Worm (Caenorhabditis elegans): ENCODE results near the gene F56H11.2.
A peak's percentile ranks its signal among the peaks of the same experiment; 100 is the strongest.

The F56H11.2 gene

DNA sequence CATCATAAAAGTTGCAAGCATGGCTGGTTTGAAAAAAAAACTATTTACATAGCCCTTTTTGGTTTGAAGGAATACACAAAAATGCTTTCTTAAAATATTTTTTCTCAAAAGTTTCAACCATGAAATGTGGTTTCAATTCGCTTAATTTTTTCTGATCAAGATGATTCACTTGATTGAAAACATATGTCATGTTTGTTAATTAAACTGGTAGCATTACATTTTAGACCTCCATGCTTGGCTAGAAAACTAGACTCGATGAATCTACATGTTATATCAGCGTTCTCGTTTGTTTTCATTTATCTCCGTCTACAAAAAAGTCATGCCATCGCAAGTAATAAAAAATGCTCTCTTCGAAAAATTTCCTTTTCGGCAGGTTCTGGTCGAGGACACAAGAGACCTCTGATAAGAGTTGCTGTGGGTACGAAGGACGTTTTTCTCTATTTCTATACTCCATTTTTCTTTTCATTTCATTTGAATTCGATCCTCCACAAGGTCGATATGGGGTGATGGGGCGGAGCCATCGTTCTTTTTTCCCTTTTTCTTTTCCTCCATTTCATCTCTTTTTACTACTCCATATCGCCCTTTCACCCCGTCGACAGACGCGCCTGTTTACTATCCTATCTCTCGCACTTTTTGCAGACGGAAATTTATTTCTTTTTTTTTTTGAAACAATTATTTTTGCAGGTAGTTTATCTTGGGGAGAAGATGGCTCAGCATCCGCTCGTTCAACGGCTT, 7.1 kb downstream of the F56H11.2 start, which contains the start of gene elo-1:
Gene elo-1 (plus strand): TSS at position 685 of the 735 bp plus-strand sequence.
- TF ChIP-seq sptf-1 (tag; optimal IDR thresholded peaks at IDR 0.05) (no peak), dsc-1 (tag; optimal IDR thresholded peaks at IDR 0.05) (peak; percentile 93), snpc-4 (tag; optimal IDR thresholded peaks at IDR 0.05) (peak; percentile 35), pag-3 (tag; optimal IDR thresholded peaks at IDR 0.05; ENCODE audit: borderline replicate concordance, insufficient read depth) (no peak), efl-3 (GFP tag; optimal IDR thresholded peaks at IDR 0.05) (no peak), tbx-2 (tag; optimal IDR thresholded peaks at IDR 0.05) (peak; percentile 5), alr-1 (tag; optimal IDR thresholded peaks at IDR 0.05; ENCODE audit: borderline replicate concordance) (no peak), grh-1 (GFP tag; IDR thresholded peaks at IDR 0.05) (no peak), tlp-1 (tag; optimal IDR thresholded peaks at IDR 0.05) (peak; percentile 3), C16A3.4 (tag; optimal IDR thresholded peaks at IDR 0.05) (peak; percentile 6), unc-130 (tag; optimal IDR thresholded peaks at IDR 0.05) (no peak), fkh-4 (tag; optimal IDR thresholded peaks at IDR 0.05; ENCODE audit: borderline replicate concordance) (peak; percentile 89), ceh-90 (tag; optimal IDR thresholded peaks at IDR 0.05) (no peak), nhr-84 (tag; optimal IDR thresholded peaks at IDR 0.05) (no peak), blmp-1 (tag; optimal IDR thresholded peaks at IDR 0.05) (peak; percentile 98), jun-1 (tag; optimal IDR thresholded peaks at IDR 0.05) (peak; percentile 6), fos-1 (tag; optimal IDR thresholded peaks at IDR 0.05) (no peak), ets-5 (GFP tag; IDR thresholded peaks at IDR 0.05) (no peak), F16B12.6 (tag; optimal IDR thresholded peaks at IDR 0.05) (no peak), mab-9 (GFP tag; IDR thresholded peaks at IDR 0.05) (no peak), elt-3 (tag; optimal IDR thresholded peaks at IDR 0.05) (peak in 4 of 6 experiments; percentile 21 to 46 (median 40)), C04F5.9 (tag; optimal IDR thresholded peaks at IDR 0.05) (no peak), nhr-11 (tag; optimal IDR thresholded peaks at IDR 0.05) (no peak), aha-1 (tag; optimal IDR thresholded peaks at IDR 0.05) (no peak), hpl-2 (GFP tag; optimal IDR thresholded peaks at IDR 0.05) (no peak), unc-86 (tag; optimal IDR thresholded peaks at IDR 0.05) (no peak), Y116A8C.19 (tag; optimal IDR thresholded peaks at IDR 0.05; ENCODE audit: borderline replicate concordance) (no peak), lin-13 (GFP tag; optimal IDR thresholded peaks at IDR 0.05) (no peak), swsn-7 (tag; optimal IDR thresholded peaks at IDR 0.05) (peak; percentile 39), mep-1 (tag; optimal IDR thresholded peaks at IDR 0.05) (peak; percentile 68), nhr-12 (tag; optimal IDR thresholded peaks at IDR 0.05) (no peak), sup-37 (GFP tag; optimal IDR thresholded peaks at IDR 0.05) (no peak), snu-23 (GFP tag; optimal IDR thresholded peaks at IDR 0.05) (peak; percentile 71), ztf-11 (tag; optimal IDR thresholded peaks at IDR 0.05) (no peak), egl-27 (tag; optimal IDR thresholded peaks at IDR 0.05) (peak in 1 of 2 experiments; percentile 31), sox-4 (tag; optimal IDR thresholded peaks at IDR 0.05) (no peak), ztf-4 (tag; optimal IDR thresholded peaks at IDR 0.05) (no peak), mef-2 (tag; optimal IDR thresholded peaks at IDR 0.05) (no peak), C34B4.2 (tag; optimal IDR thresholded peaks at IDR 0.05) (no peak), xbp-1 (tag; optimal IDR thresholded peaks at IDR 0.05) (peak; percentile 21), hlh-17 (GFP tag; optimal IDR thresholded peaks at IDR 0.05; ENCODE audit: borderline replicate concordance) (no peak), zag-1 (tag; optimal IDR thresholded peaks at IDR 0.05) (no peak), nhr-47 (tag; optimal IDR thresholded peaks at IDR 0.05) (no peak), pax-3 (tag; optimal IDR thresholded peaks at IDR 0.05) (no peak), ama-1 (optimal IDR thresholded peaks at IDR 0.05) (no peak), nhr-71 (tag; optimal IDR thresholded peaks at IDR 0.05) (peak; percentile 76), ceh-63 (GFP tag; optimal IDR thresholded peaks at IDR 0.05) (no peak), hlh-4 (tag; optimal IDR thresholded peaks at IDR 0.05) (no peak), lin-35 (GFP tag; optimal IDR thresholded peaks at IDR 0.05) (peak in 1 of 2 experiments; percentile 40), skn-1 (tag; optimal IDR thresholded peaks at IDR 0.05) (no peak), ceh-88 (GFP tag; IDR thresholded peaks at IDR 0.05) (no peak), lir-3 (tag; optimal IDR thresholded peaks at IDR 0.05; ENCODE audit: poor library complexity) (no peak)

Data from whole organism, L1 larva.